Worm (Caenorhabditis elegans) whole organism, midembryonic: ENCODE data around the gene M176.10.

Experiments
- T22C8.4 ChIP-seq: fragments of 200-800 bp; sonication (Bioruptor generic); IDR thresholded peaks from 2 replicates; pipeline ENCODE4 v1.3.6; 2022; ENCODE audit warnings: missing genetic modification characterization, missing compliant biosample characterization
- cog-1 ChIP-seq: sonication (generic microtip); optimal IDR thresholded peaks from 2 replicates; lab custom pipeline; 2016; ENCODE audit warnings: missing genetic modification characterization, missing compliant biosample characterization
- flt-1 ChIP-seq: fragments of 200-800 bp; sonication (Bioruptor generic); IDR thresholded peaks from 2 replicates; pipeline ENCODE4 v1.3.6; 2022; ENCODE audit warnings: missing genetic modification characterization, missing compliant biosample characterization
- klf-2 ChIP-seq: fragments of 200-800 bp; sonication (Bioruptor generic); conservative IDR thresholded peaks from 2 replicates; pipeline ENCODE4 v1.3.6; 2022; ENCODE audit warnings: missing genetic modification reagents, missing genetic modification characterization, missing compliant biosample characterization
- med-1 ChIP-seq: sonication (generic microtip); optimal IDR thresholded peaks from 2 replicates; lab custom pipeline; 2017; ENCODE audit warnings: missing genetic modification characterization, mild to moderate bottlenecking, missing compliant biosample characterization, antibody characterized with exemption, missing genetic modification reagents; ENCODE audit not compliant: insufficient read depth
- ref-1 ChIP-seq: fragments of 200-800 bp; sonication (Bioruptor generic); conservative IDR thresholded peaks from 2 replicates; pipeline ENCODE4 v1.3.6; 2022; ENCODE audit warnings: missing genetic modification reagents, missing genetic modification characterization, missing compliant biosample characterization
- tab-1 ChIP-seq: fragments of 200-800 bp; sonication (Bioruptor generic); IDR thresholded peaks from 2 replicates; pipeline ENCODE4 v1.3.6; 2022; ENCODE audit warnings: missing genetic modification characterization, missing compliant biosample characterization
- ztf-23 ChIP-seq: fragments of 200-800 bp; sonication (Bioruptor generic); IDR thresholded peaks from 2 replicates; pipeline ENCODE4 v1.3.6; 2022; ENCODE audit warnings: missing genetic modification reagents, missing genetic modification characterization, missing compliant biosample characterization
- ztf-29 ChIP-seq: fragments of 200-800 bp; sonication (Bioruptor generic); IDR thresholded peaks from 2 replicates; pipeline ENCODE4 v1.3.6; 2022; ENCODE audit warnings: missing genetic modification reagents, missing genetic modification characterization, missing compliant biosample characterization

M176.10 gene

ce11 chrII:9377158-9377557, 48.8 kb downstream of the M176.10 start, which contains the start of gene C06C3.10:
Gene C06C3.10, minus strand, starts transcription at chrII:9377258.
- TF ChIP-seq flt-1 (GFP tag; lab: Robert Waterston, UW) (no peak), ztf-23 (no peak), med-1 (no peak), ztf-29 (no peak), klf-2 (no peak), cog-1 (tag; lab: Kevin White, UChicago) (no peak), tab-1 (GFP tag; lab: Robert Waterston, UW) (no peak), ref-1 (no peak), T22C8.4 (GFP tag; lab: Robert Waterston, UW) (no peak)

- TF ChIP-seq med-1, result no peak
- no peak for TF ChIP-seq ref-1
Measured at ce11 chrII:9374807-9375206, 51.2 kb downstream of the M176.10 start, which contains the start of gene C06C3.12. Gene C06C3.12, plus strand, starts transcription at chrII:9375107.
